Worm (Caenorhabditis elegans) whole organism, young adult: ENCODE data around the gene K02E11.7.

Experiments used
- B0019.2 ChIP-seq: fragments of 200-800 bp; sonication (Bioruptor generic); conservative IDR thresholded peaks from 2 replicates; pipeline ENCODE4 v1.3.6; 2022; ENCODE audit warnings: missing genetic modification reagents, missing genetic modification characterization, missing compliant biosample characterization
- B0261.1 ChIP-seq: sonication (generic microtip); optimal IDR thresholded peaks from 2 replicates; lab custom pipeline; 2016; ENCODE audit warnings: mild to moderate bottlenecking, missing genetic modification characterization, moderate library complexity, missing compliant biosample characterization
- D2030.7 ChIP-seq: fragments of 200-800 bp; sonication (Bioruptor generic); IDR thresholded peaks from 2 replicates; pipeline ENCODE4 v1.3.6; 2022; ENCODE audit warnings: missing genetic modification reagents, missing genetic modification characterization, missing compliant biosample characterization
- F10E7.11 ChIP-seq: sonication (generic microtip); optimal IDR thresholded peaks from 2 replicates; lab custom pipeline; 2017; ENCODE audit warnings: mild to moderate bottlenecking, missing genetic modification characterization, moderate library complexity, missing compliant biosample characterization
- F23B12.7 ChIP-seq: sonication (generic microtip); optimal IDR thresholded peaks from 2 replicates; lab custom pipeline; 2017; ENCODE audit warnings: missing genetic modification characterization, mild to moderate bottlenecking, missing compliant biosample characterization, antibody characterized with exemption, moderate library complexity; ENCODE audit not compliant: insufficient read depth
- F33H1.4 ChIP-seq: fragments of 200-800 bp; sonication (Bioruptor generic); IDR thresholded peaks from 2 replicates; pipeline ENCODE4 v1.3.6; 2022; ENCODE audit warnings: missing genetic modification reagents, missing genetic modification characterization, missing compliant biosample characterization
- F39B2.1 ChIP-seq: fragments of 200-800 bp; sonication (Bioruptor generic); IDR thresholded peaks from 2 replicates; pipeline ENCODE4 v1.3.6; 2022; ENCODE audit warnings: missing genetic modification reagents, missing genetic modification characterization, missing compliant biosample characterization
- F57C9.4 ChIP-seq: sonication (generic microtip); optimal IDR thresholded peaks from 2 replicates; lab custom pipeline; 2017; ENCODE audit warnings: mild to moderate bottlenecking, missing genetic modification characterization, missing compliant biosample characterization
- K11D2.4 ChIP-seq: fragments of 200-800 bp; sonication (Bioruptor generic); IDR thresholded peaks from 2 replicates; pipeline ENCODE4 v1.3.6; 2022; ENCODE audit warnings: missing genetic modification reagents, missing genetic modification characterization, missing compliant biosample characterization
- T26A5.8 ChIP-seq: sonication (generic microtip); optimal IDR thresholded peaks from 2 replicates; lab custom pipeline; 2016; ENCODE audit warnings: missing genetic modification characterization, missing compliant biosample characterization
- Y53F4B.3 ChIP-seq: fragments of 200-800 bp; sonication (Bioruptor generic); IDR thresholded peaks from 2 replicates; pipeline ENCODE4 v1.3.6; 2022; ENCODE audit warnings: missing genetic modification reagents, missing genetic modification characterization, missing compliant biosample characterization
- Y95B8A.8 ChIP-seq: fragments of 200-800 bp; sonication (Bioruptor generic); IDR thresholded peaks from 2 replicates; pipeline ENCODE4 v1.3.6; 2022; ENCODE audit warnings: missing genetic modification reagents, missing genetic modification characterization, missing compliant biosample characterization
- ama-1 ChIP-seq, 3 experiments: fragments of 150-350 bp in 1 of 3; sonication (generic microtip) in 2 of 3; optimal IDR thresholded peaks; 2 replicates each; lab custom pipeline; 2014 to 2018; ENCODE audit warnings: missing biosample characterization in 2 of 3, missing genetic modification characterization in 2 of 3, missing genetic modification reagents in 2 of 3
- atf-7 ChIP-seq: sonication (generic microtip); optimal IDR thresholded peaks from 2 replicates; lab custom pipeline; 2017; ENCODE audit warnings: mild to moderate bottlenecking, missing genetic modification characterization, missing compliant biosample characterization
- athp-1 ChIP-seq: sonication (generic microtip); optimal IDR thresholded peaks from 2 replicates; lab custom pipeline; 2017; ENCODE audit warnings: mild to moderate bottlenecking, missing genetic modification characterization, missing compliant biosample characterization
- attf-3 ChIP-seq: fragments of 200-800 bp; sonication (Bioruptor generic); conservative IDR thresholded peaks from 2 replicates; pipeline ENCODE4 v1.3.6; 2022; ENCODE audit warnings: missing genetic modification reagents, missing genetic modification characterization, missing compliant biosample characterization
- ccch-3 ChIP-seq: fragments of 200-800 bp; sonication (Bioruptor generic); optimal IDR thresholded peaks from 2 replicates; lab custom pipeline; 2018; ENCODE audit warnings: mild to moderate bottlenecking, missing genetic modification characterization, missing compliant biosample characterization
- cebp-2 ChIP-seq: fragments of 200-800 bp; sonication (Bioruptor generic); IDR thresholded peaks from 2 replicates; pipeline ENCODE4 v1.3.6; 2022; ENCODE audit warnings: missing genetic modification characterization, missing compliant biosample characterization
- ceh-58 ChIP-seq: fragments of 200-800 bp; sonication (Bioruptor generic); IDR thresholded peaks from 2 replicates; pipeline ENCODE4 v1.3.6; 2022; ENCODE audit warnings: missing genetic modification characterization, missing compliant biosample characterization
- die-1 ChIP-seq: sonication (generic microtip); optimal IDR thresholded peaks from 2 replicates; lab custom pipeline; 2016; ENCODE audit warnings: missing genotype, mild to moderate bottlenecking, missing genetic modification characterization, missing compliant biosample characterization
- dpl-1 ChIP-seq: fragments of 150-350 bp; optimal IDR thresholded peaks from 2 replicates; lab custom pipeline; 2014; ENCODE audit warnings: missing biosample characterization, missing genetic modification reagents, missing genetic modification characterization
- egl-18 ChIP-seq: fragments of 200-800 bp; sonication (Bioruptor generic); IDR thresholded peaks from 2 replicates; pipeline ENCODE4 v1.3.6; 2022; ENCODE audit warnings: missing genetic modification reagents, missing genetic modification characterization, missing compliant biosample characterization
- ekl-4 ChIP-seq: fragments of 200-800 bp; sonication (Bioruptor generic); IDR thresholded peaks from 2 replicates; pipeline ENCODE4 v1.3.6; 2022; ENCODE audit warnings: missing genetic modification reagents, missing genetic modification characterization, missing compliant biosample characterization
- fkh-3 ChIP-seq: sonication (generic microtip); optimal IDR thresholded peaks from 2 replicates; lab custom pipeline; 2016; ENCODE audit warnings: mild to moderate bottlenecking, missing genetic modification characterization, missing compliant biosample characterization
- hlh-26 ChIP-seq: fragments of 200-800 bp; sonication (Bioruptor generic); conservative IDR thresholded peaks from 2 replicates; pipeline ENCODE4 v1.3.6; 2022; ENCODE audit warnings: missing genetic modification reagents, missing genetic modification characterization, missing compliant biosample characterization
- hmg-1.2 ChIP-seq: fragments of 200-800 bp; sonication (Bioruptor generic); IDR thresholded peaks from 2 replicates; pipeline ENCODE4 v1.3.6; 2022; ENCODE audit warnings: missing genetic modification reagents, missing genetic modification characterization, missing compliant biosample characterization
- hsf-1 ChIP-seq: fragments of 200-800 bp; sonication (Bioruptor generic); IDR thresholded peaks from 2 replicates; pipeline ENCODE4 v1.3.6; 2022; ENCODE audit warnings: missing genetic modification reagents, missing genetic modification characterization, missing compliant biosample characterization
- lin-35 ChIP-seq, 3 experiments: fragments of 150-350 bp in 2 of 3; sonication (generic microtip) in 1 of 3; optimal IDR thresholded peaks; 2 replicates each; lab custom pipeline; 2014 to 2018; ENCODE audit warnings: missing biosample characterization in 3 of 3, missing genetic modification characterization in 3 of 3, missing genetic modification reagents in 3 of 3
- lin-40 ChIP-seq: sonication (generic microtip); optimal IDR thresholded peaks from 2 replicates; lab custom pipeline; 2016; ENCODE audit warnings: missing genetic modification characterization, mild to moderate bottlenecking, missing compliant biosample characterization, missing genotype, missing genetic modification reagents
- madf-3 ChIP-seq: fragments of 200-800 bp; sonication (Bioruptor generic); IDR thresholded peaks from 2 replicates; pipeline ENCODE4 v1.3.6; 2022; ENCODE audit warnings: missing genetic modification reagents, missing genetic modification characterization, missing compliant biosample characterization
- mcd-1 ChIP-seq: fragments of 200-800 bp; sonication (Bioruptor generic); IDR thresholded peaks from 2 replicates; pipeline ENCODE4 v1.3.6; 2022; ENCODE audit warnings: missing genetic modification reagents, missing genetic modification characterization, missing compliant biosample characterization
- mel-28 ChIP-seq: sonication (generic microtip); optimal IDR thresholded peaks from 2 replicates; lab custom pipeline; 2016; ENCODE audit warnings: borderline replicate concordance, mild to moderate bottlenecking, missing genetic modification characterization, missing compliant biosample characterization
- nhr-120 ChIP-seq: fragments of 200-800 bp; sonication (Bioruptor generic); IDR thresholded peaks from 2 replicates; pipeline ENCODE4 v1.3.6; 2022; ENCODE audit warnings: missing genetic modification characterization, missing compliant biosample characterization
- nhr-27 ChIP-seq: fragments of 200-800 bp; sonication (Bioruptor generic); optimal IDR thresholded peaks from 2 replicates; lab custom pipeline; 2018; ENCODE audit warnings: mild to moderate bottlenecking, missing genetic modification characterization, moderate library complexity, missing compliant biosample characterization
- rcor-1 ChIP-seq: fragments of 200-800 bp; sonication (Bioruptor generic); IDR thresholded peaks from 2 replicates; pipeline ENCODE4 v1.3.6; 2022; ENCODE audit warnings: missing genetic modification reagents, missing genetic modification characterization, missing compliant biosample characterization
- rec-8 ChIP-seq, 2 experiments: sonication (generic microtip); optimal IDR thresholded peaks; 2 replicates each; lab custom pipeline; 2016; ENCODE audit warnings: mild to moderate bottlenecking in 2 of 2, missing genetic modification characterization in 2 of 2, missing genetic modification reagents in 2 of 2, missing genotype in 2 of 2, missing biosample characterization in 1 of 2, missing compliant biosample characterization in 1 of 2, moderate library complexity in 1 of 2
- snpc-1.1 ChIP-seq: sonication (generic microtip); optimal IDR thresholded peaks from 2 replicates; lab custom pipeline; 2017; ENCODE audit warnings: missing genetic modification characterization, mild to moderate bottlenecking, missing compliant biosample characterization, antibody characterized with exemption, moderate library complexity, missing genotype, missing genetic modification reagents; ENCODE audit not compliant: insufficient read depth
- snpc-3.4 ChIP-seq: sonication (generic microtip); optimal IDR thresholded peaks from 2 replicates; lab custom pipeline; 2017; ENCODE audit warnings: missing genetic modification characterization, mild to moderate bottlenecking, missing compliant biosample characterization, antibody characterized with exemption, moderate library complexity, missing genotype, missing genetic modification reagents
- snpc-4 ChIP-seq, 5 experiments: fragments of 150-350 bp in 1 of 5; sonication (generic microtip) in 4 of 5; optimal IDR thresholded peaks; 2 replicates each; lab custom pipeline; 2014 to 2018; ENCODE audit warnings: missing genetic modification characterization in 5 of 5, missing biosample characterization in 3 of 5, antibody characterized with exemption in 2 of 5, mild to moderate bottlenecking in 2 of 5, missing compliant biosample characterization in 2 of 5, missing genotype in 2 of 5, moderate library complexity in 2 of 5, missing genetic modification reagents in 1 of 5
- tbx-9 ChIP-seq: sonication (generic microtip); optimal IDR thresholded peaks from 2 replicates; lab custom pipeline; 2016; ENCODE audit warnings: borderline replicate concordance, missing genetic modification characterization, inconsistent platforms, missing compliant biosample characterization
- xnd-1 ChIP-seq: sonication (generic microtip); optimal IDR thresholded peaks from 2 replicates; lab custom pipeline; 2016; ENCODE audit warnings: missing genotype, missing genetic modification reagents, missing genetic modification characterization, missing compliant biosample characterization
- ztf-25 ChIP-seq: fragments of 200-800 bp; sonication (Bioruptor generic); IDR thresholded peaks from 2 replicates; pipeline ENCODE4 v1.3.6; 2022; ENCODE audit warnings: missing genetic modification reagents, missing genetic modification characterization, missing compliant biosample characterization

Gene K02E11.7

ce11 chrV:14267326-14267942 is 13.3 kb upstream of the K02E11.7 start (continued):
- TF ChIP-seq F23B12.7, result no peak
- TF ChIP-seq Y95B8A.8, result no peak
- no peak for TF ChIP-seq hlh-26
- TF ChIP-seq madf-3 (GFP tag; lab: Robert Waterston, UW), result no peak
- TF ChIP-seq B0019.2 (GFP tag; lab: Robert Waterston, UW), result no peak
- TF ChIP-seq rcor-1 (GFP tag; lab: Robert Waterston, UW), result peak; percentile 76
- TF ChIP-seq hmg-1.2 (GFP tag; lab: Robert Waterston, UW), result peak; percentile 59; the same call in 1 of the 2 replicates
- TF ChIP-seq ama-1 (optimal IDR thresholded peaks at IDR 0.05; lab: Kevin White, UChicago), result no peak
- no peak for TF ChIP-seq ama-1 (GFP tag; optimal IDR thresholded peaks at IDR 0.05; lab: Kevin White, UChicago)
- no peak for TF ChIP-seq lin-40 (tag; lab: Kevin White, UChicago)
- TF ChIP-seq mel-28, result no peak
- TF ChIP-seq F39B2.1 (GFP tag; lab: Robert Waterston, UW), result no peak
- no peak for TF ChIP-seq nhr-27 (tag; lab: Kevin White, UChicago)
- TF ChIP-seq ceh-58, result no peak
- no peak for TF ChIP-seq dpl-1 (GFP tag; lab: Kevin White, UChicago)
- no peak for TF ChIP-seq tbx-9 (tag; lab: Kevin White, UChicago)
- no peak for TF ChIP-seq B0261.1
- TF ChIP-seq die-1, result peak; percentile 4
- TF ChIP-seq xnd-1 (tag; lab: Kevin White, UChicago), result peak; percentile 11
- no peak for TF ChIP-seq ccch-3 (GFP tag; lab: Kevin White, UChicago)
- no peak for TF ChIP-seq rec-8 (tag; optimal IDR thresholded peaks at IDR 0.05; lab: Kevin White, UChicago)
- TF ChIP-seq athp-1 (tag; lab: Kevin White, UChicago), result no peak
- peak; percentile 79 for TF ChIP-seq snpc-3.4 (tag; lab: Kevin White, UChicago)
- TF ChIP-seq snpc-1.1 (tag; lab: Kevin White, UChicago), result peak; percentile 92
- no peak for TF ChIP-seq nhr-120 (GFP tag; lab: Robert Waterston, UW)
- no peak for TF ChIP-seq K11D2.4
- no peak for TF ChIP-seq lin-35 (GFP tag; optimal IDR thresholded peaks at IDR 0.05; lab: Kevin White, UChicago)
- TF ChIP-seq snpc-4 (GFP tag; optimal IDR thresholded peaks at IDR 0.05; lab: Kevin White, UChicago), result peak; percentile 92
- peak; percentile 82 to 96 (median 93) for TF ChIP-seq snpc-4 (tag; optimal IDR thresholded peaks at IDR 0.05; lab: Kevin White, UChicago)
- no peak for TF ChIP-seq fkh-3 (tag; lab: Kevin White, UChicago)
- TF ChIP-seq egl-18, result no peak
- no peak for TF ChIP-seq ekl-4 (GFP tag; lab: Robert Waterston, UW)
- no peak for TF ChIP-seq F10E7.11 (tag; lab: Kevin White, UChicago)
- peak; percentile 81 for TF ChIP-seq D2030.7
- TF ChIP-seq cebp-2 (GFP tag; lab: Robert Waterston, UW), result no peak
- TF ChIP-seq T26A5.8, result no peak
- TF ChIP-seq mcd-1 (GFP tag; lab: Robert Waterston, UW), result no peak
- TF ChIP-seq Y53F4B.3, result no peak
- TF ChIP-seq attf-3 (GFP tag; lab: Robert Waterston, UW), result no peak
- TF ChIP-seq atf-7, result no peak
- peak; percentile 38; the same call in 1 of the 2 replicates for TF ChIP-seq F33H1.4 (GFP tag; lab: Robert Waterston, UW)
- no peak for TF ChIP-seq F57C9.4 (tag; lab: Kevin White, UChicago)
- TF ChIP-seq hsf-1 (GFP tag; lab: Robert Waterston, UW), result peak; percentile 59; the same call in 1 of the 2 replicates
- TF ChIP-seq ztf-25 (GFP tag; lab: Robert Waterston, UW), result no peak
